Fruit fly (Drosophila melanogaster): Measurements from ENCODE around the gene CG3226.

Gene CG3226

dm6 chrX:6656023-6656594, 2.1 kb upstream of the CG3226 start (continued):
- TF ChIP-seq Blimp-1 (GFP tag; optimal IDR thresholded peaks at IDR 0.05), result peak; percentile 78
- peak; percentile 76 for TF ChIP-seq CG12155 (GFP tag; optimal IDR thresholded peaks at IDR 0.05)
- TF ChIP-seq p53 (GFP tag; optimal IDR thresholded peaks at IDR 0.05), result peak; percentile 46
- TF ChIP-seq CG9932 (GFP tag; IDR thresholded peaks at IDR 0.05), result peak; percentile 76
- TF ChIP-seq ro (GFP tag; IDR thresholded peaks at IDR 0.05), result 0 out of 2 replicates have a peak, but pooled peaks have one; percentile 53
- peak; percentile 72 for TF ChIP-seq org-1 (GFP tag; optimal IDR thresholded peaks at IDR 0.05)
- peak; percentile 41 for TF ChIP-seq CG31388 (GFP tag; optimal IDR thresholded peaks at IDR 0.05)
- TF ChIP-seq Kr (GFP tag; optimal IDR thresholded peaks at IDR 0.05), result no peak
- TF ChIP-seq corto (GFP tag; optimal IDR thresholded peaks at IDR 0.05), result peak; percentile 73
- TF ChIP-seq NFAT (GFP tag; IDR thresholded peaks at IDR 0.05), result 0 out of 2 replicates have a peak, but pooled peaks have one; percentile 48
- peak; percentile 82 for TF ChIP-seq tio (GFP tag; optimal IDR thresholded peaks at IDR 0.05)
- TF ChIP-seq CG10209 (GFP tag; optimal IDR thresholded peaks at IDR 0.05), result peak; percentile 85
- TF ChIP-seq gfzf (GFP tag; optimal IDR thresholded peaks at IDR 0.05), result no peak
- TF ChIP-seq HmgZ (tag; optimal IDR thresholded peaks at IDR 0.05), result peak; percentile 81
- TF ChIP-seq bbx (GFP tag; IDR thresholded peaks at IDR 0.05; ENCODE audit: partially characterized antibody), result no peak
- peak; percentile 79 for TF ChIP-seq CG12219 (GFP tag; optimal IDR thresholded peaks at IDR 0.05)
- peak; percentile 79 for TF ChIP-seq Ada2b (GFP tag; IDR thresholded peaks at IDR 0.05)
- TF ChIP-seq tin (GFP tag; optimal IDR thresholded peaks at IDR 0.05), result peak; percentile 80
- TF ChIP-seq CG7987 (GFP tag; optimal IDR thresholded peaks at IDR 0.05), result peak; percentile 40
- 0 out of 2 replicates have a peak, but pooled peaks have one; percentile 5 for TF ChIP-seq bowl (GFP tag; IDR thresholded peaks at IDR 0.05)
- TF ChIP-seq Hr51 (GFP tag; optimal IDR thresholded peaks at IDR 0.05), result peak; percentile 70 to 89
- peak; percentile 58 for TF ChIP-seq da (GFP tag; optimal IDR thresholded peaks at IDR 0.05)
- TF ChIP-seq CG7928 (GFP tag; optimal IDR thresholded peaks at IDR 0.05), result peak; percentile 62
- TF ChIP-seq Oaz (GFP tag; IDR thresholded peaks at IDR 0.05), result no peak; the same call in 1 of the 2 replicates
- peak; percentile 67; the same call in 1 of the 3 replicates for TF ChIP-seq gce (GFP tag; IDR thresholded peaks at IDR 0.05)
- peak; percentile 87 for TF ChIP-seq CG30403 (GFP tag; optimal IDR thresholded peaks at IDR 0.05)
- TF ChIP-seq Trl (optimal IDR thresholded peaks at IDR 0.05), result no peak
- TF ChIP-seq Trl (GFP tag; optimal IDR thresholded peaks at IDR 0.05), result peak; percentile 81
- TF ChIP-seq CG10267 (tag; optimal IDR thresholded peaks at IDR 0.05), result peak; percentile 74
- TF ChIP-seq CG18476 (GFP tag; optimal IDR thresholded peaks at IDR 0.05), result peak; percentile 74
- peak; percentile 96 for TF ChIP-seq Med (GFP tag)
- peak; percentile 83 for TF ChIP-seq Hsf (GFP tag; optimal IDR thresholded peaks at IDR 0.05)
- no peak for TF ChIP-seq Elba2 (GFP tag; optimal IDR thresholded peaks at IDR 0.05)
- TF ChIP-seq chif (GFP tag; optimal IDR thresholded peaks at IDR 0.05), result peak; percentile 81 to 82
- TF ChIP-seq Sry-δ (GFP tag; optimal IDR thresholded peaks at IDR 0.05), result peak; percentile 34
- TF ChIP-seq tap (tag; optimal IDR thresholded peaks at IDR 0.05), result peak; percentile 81
- no peak for TF ChIP-seq CG10431 (GFP tag; optimal IDR thresholded peaks at IDR 0.05)
- peak; percentile 78 for TF ChIP-seq CG12071 (GFP tag; optimal IDR thresholded peaks at IDR 0.05)
- TF ChIP-seq CG11504 (tag; optimal IDR thresholded peaks at IDR 0.05), result peak; percentile 92
- peak; percentile 69 for TF ChIP-seq nom (GFP tag; optimal IDR thresholded peaks at IDR 0.05)
- TF ChIP-seq CG1529 (GFP tag; optimal IDR thresholded peaks at IDR 0.05), result peak; percentile 57
- TF ChIP-seq Rx (GFP tag; IDR thresholded peaks at IDR 0.05), result peak; percentile 69
- peak; percentile 89 for TF ChIP-seq gem (tag; optimal IDR thresholded peaks at IDR 0.05)
- TF ChIP-seq pros (GFP tag; optimal IDR thresholded peaks at IDR 0.05), result no peak
- TF ChIP-seq CG13296 (GFP tag; optimal IDR thresholded peaks at IDR 0.05), result peak; percentile 80
- TF ChIP-seq CoRest (tag; optimal IDR thresholded peaks at IDR 0.05), result peak; percentile 88
- peak; percentile 60; the same call in 2 of the 3 replicates for TF ChIP-seq croc (GFP tag; conservative IDR thresholded peaks at IDR 0.05)
- TF ChIP-seq sug (tag; optimal IDR thresholded peaks at IDR 0.05), result peak; percentile 67
- 0 out of 2 replicates have a peak, but pooled peaks have one; percentile 20 for TF ChIP-seq ham (GFP tag; IDR thresholded peaks at IDR 0.05)
- peak; percentile 73 for TF ChIP-seq otp (GFP tag; IDR thresholded peaks at IDR 0.05)

Measured in whole organism, embryonic.